Worm (Caenorhabditis elegans): ENCODE results near the gene cnep-1.

The cnep-1 gene

ce11 chrII:7356326-7356725, 46.2 kb downstream of the cnep-1 start, which contains the start of gene haf-2:
Gene haf-2 (minus strand): TSS chrII:7356426.
- TF ChIP-seq F13H6.1 (tag; optimal IDR thresholded peaks at IDR 0.05) (no peak), sem-4 (tag; optimal IDR thresholded peaks at IDR 0.05) (no peak), mab-5 (tag; optimal IDR thresholded peaks at IDR 0.05) (no peak), ZK546.5 (tag; optimal IDR thresholded peaks at IDR 0.05) (no peak)

ce11 chrII:7356773-7357172, 46.6 kb downstream of the cnep-1 start:
- TF ChIP-seq alr-1 (tag; optimal IDR thresholded peaks at IDR 0.05) (no peak), crh-2 (tag; optimal IDR thresholded peaks at IDR 0.05) (no peak), unc-55 (GFP tag; optimal IDR thresholded peaks at IDR 0.05) (peak; percentile 58), fos-1 (tag; optimal IDR thresholded peaks at IDR 0.05) (no peak), lin-39 (tag; optimal IDR thresholded peaks at IDR 0.05) (no peak), ceh-16 (tag; optimal IDR thresholded peaks at IDR 0.05) (no peak), gmeb-1 (tag; optimal IDR thresholded peaks at IDR 0.05) (no peak), ztf-1 (GFP tag; conservative IDR thresholded peaks at IDR 0.05) (no peak), ceh-82 (tag; optimal IDR thresholded peaks at IDR 0.05) (no peak), nhr-237 (tag; optimal IDR thresholded peaks at IDR 0.05) (no peak), skn-1 (tag; optimal IDR thresholded peaks at IDR 0.05) (no peak), F13H6.1 (tag; optimal IDR thresholded peaks at IDR 0.05) (no peak), zag-1 (tag; optimal IDR thresholded peaks at IDR 0.05) (no peak), lsy-2 (tag; optimal IDR thresholded peaks at IDR 0.05) (peak in 1 of 2 experiments; percentile 60), R02D3.7 (tag; optimal IDR thresholded peaks at IDR 0.05) (peak; percentile 66), unc-62 (GFP tag; optimal IDR thresholded peaks at IDR 0.05) (no peak), lin-11 (tag; optimal IDR thresholded peaks at IDR 0.05) (no peak), sma-9 (GFP tag; optimal IDR thresholded peaks at IDR 0.05) (no peak), sma-9 (tag; optimal IDR thresholded peaks at IDR 0.05) (no peak), C34F6.9 (tag; optimal IDR thresholded peaks at IDR 0.05) (peak; percentile 36), aly-2 (tag; optimal IDR thresholded peaks at IDR 0.05) (no peak)

ce11 chrII:7357176-7357575, 47.0 kb downstream of the cnep-1 start:
- TF ChIP-seq ceh-82 (tag; optimal IDR thresholded peaks at IDR 0.05) (no peak), mab-5 (tag; optimal IDR thresholded peaks at IDR 0.05) (no peak)

- no peak for TF ChIP-seq gmeb-1 (tag; optimal IDR thresholded peaks at IDR 0.05)
- peak; percentile 7 for TF ChIP-seq blmp-1 (tag; optimal IDR thresholded peaks at IDR 0.05; ENCODE audit: insufficient read depth)
Observed at ce11 chrII:7358489-7358943, 48.4 kb downstream of the cnep-1 start, which contains the start of gene insc-1. Gene insc-1 (plus strand): TSS chrII:7358893.
